Worm (Caenorhabditis elegans) whole organism, midembryonic: ENCODE data around the gene C40A11.4.
"Not testable (repeated sequence)": the region's sequence is repeated elsewhere in the genome, so short reads cannot be mapped to it uniquely, and the experiment has no call there.

ENCODE experiments used
- cog-1 ChIP-seq: sonication (generic microtip); optimal IDR thresholded peaks from 2 replicates; lab custom pipeline; 2016; ENCODE audit warnings: missing genetic modification characterization, missing compliant biosample characterization
- flt-1 ChIP-seq: fragments of 200-800 bp; sonication (Bioruptor generic); IDR thresholded peaks from 2 replicates; pipeline ENCODE4 v1.3.6; 2022; ENCODE audit warnings: missing genetic modification characterization, missing compliant biosample characterization
- klf-2 ChIP-seq: fragments of 200-800 bp; sonication (Bioruptor generic); conservative IDR thresholded peaks from 2 replicates; pipeline ENCODE4 v1.3.6; 2022; ENCODE audit warnings: missing genetic modification reagents, missing genetic modification characterization, missing compliant biosample characterization
- ref-1 ChIP-seq: fragments of 200-800 bp; sonication (Bioruptor generic); conservative IDR thresholded peaks from 2 replicates; pipeline ENCODE4 v1.3.6; 2022; ENCODE audit warnings: missing genetic modification reagents, missing genetic modification characterization, missing compliant biosample characterization
- tab-1 ChIP-seq: fragments of 200-800 bp; sonication (Bioruptor generic); IDR thresholded peaks from 2 replicates; pipeline ENCODE4 v1.3.6; 2022; ENCODE audit warnings: missing genetic modification characterization, missing compliant biosample characterization
- ztf-23 ChIP-seq: fragments of 200-800 bp; sonication (Bioruptor generic); IDR thresholded peaks from 2 replicates; pipeline ENCODE4 v1.3.6; 2022; ENCODE audit warnings: missing genetic modification reagents, missing genetic modification characterization, missing compliant biosample characterization

- TF ChIP-seq tab-1 (GFP tag; lab: Robert Waterston, UW); cog-1; ztf-23 (GFP tag; lab: Robert Waterston, UW); klf-2; ref-1 (GFP tag; lab: Robert Waterston, UW); flt-1 (GFP tag; lab: Robert Waterston, UW): not testable (repeated sequence)
Measured at ce11 chrII:2163370-2163882, 26.2 kb downstream of the C40A11.4 start, which contains the start of gene C33C12.11.
